Worm (Caenorhabditis elegans) whole organism, young adult: Measurements from ENCODE around the gene C34F6.9.

Experiments used
- B0261.1 ChIP-seq: sonication (generic microtip); optimal IDR thresholded peaks from 2 replicates; lab custom pipeline; 2016; ENCODE audit warnings: mild to moderate bottlenecking, missing genetic modification characterization, moderate library complexity, missing compliant biosample characterization
- B0336.3 ChIP-seq: fragments of 200-800 bp; sonication (Bioruptor generic); IDR thresholded peaks from 2 replicates; pipeline ENCODE4 v1.3.6; 2022; ENCODE audit warnings: missing genetic modification characterization, missing compliant biosample characterization
- F10E7.11 ChIP-seq: sonication (generic microtip); optimal IDR thresholded peaks from 2 replicates; lab custom pipeline; 2017; ENCODE audit warnings: mild to moderate bottlenecking, missing genetic modification characterization, moderate library complexity, missing compliant biosample characterization
- F23B12.7 ChIP-seq: sonication (generic microtip); optimal IDR thresholded peaks from 2 replicates; lab custom pipeline; 2017; ENCODE audit warnings: missing genetic modification characterization, mild to moderate bottlenecking, missing compliant biosample characterization, antibody characterized with exemption, moderate library complexity; ENCODE audit not compliant: insufficient read depth
- F52B5.7 ChIP-seq: sonication (generic microtip); optimal IDR thresholded peaks from 2 replicates; lab custom pipeline; 2016; ENCODE audit warnings: mild to moderate bottlenecking, missing genetic modification characterization, missing compliant biosample characterization
- K12H6.12 ChIP-seq: fragments of 200-800 bp; sonication (Bioruptor generic); optimal IDR thresholded peaks from 2 replicates; lab custom pipeline; 2018; ENCODE audit warnings: mild to moderate bottlenecking, missing genetic modification characterization, missing compliant biosample characterization
- T07F8.4 ChIP-seq: sonication (generic microtip); optimal IDR thresholded peaks from 2 replicates; lab custom pipeline; 2016; ENCODE audit warnings: mild to moderate bottlenecking, missing genetic modification characterization, moderate library complexity, missing compliant biosample characterization
- Y53F4B.3 ChIP-seq: fragments of 200-800 bp; sonication (Bioruptor generic); IDR thresholded peaks from 2 replicates; pipeline ENCODE4 v1.3.6; 2022; ENCODE audit warnings: missing genetic modification reagents, missing genetic modification characterization, missing compliant biosample characterization
- ZK185.1 ChIP-seq: sonication (generic microtip); optimal IDR thresholded peaks from 2 replicates; lab custom pipeline; 2016; ENCODE audit warnings: mild to moderate bottlenecking, missing genetic modification characterization, missing compliant biosample characterization; ENCODE audit not compliant: poor library complexity, severe bottlenecking
- akir-1 ChIP-seq: fragments of 200-800 bp; sonication (Bioruptor generic); optimal IDR thresholded peaks from 2 replicates; lab custom pipeline; 2018; ENCODE audit warnings: mild to moderate bottlenecking, missing genetic modification characterization, moderate library complexity, missing compliant biosample characterization
- atf-7 ChIP-seq: sonication (generic microtip); optimal IDR thresholded peaks from 2 replicates; lab custom pipeline; 2017; ENCODE audit warnings: mild to moderate bottlenecking, missing genetic modification characterization, missing compliant biosample characterization
- athp-1 ChIP-seq: sonication (generic microtip); optimal IDR thresholded peaks from 2 replicates; lab custom pipeline; 2017; ENCODE audit warnings: mild to moderate bottlenecking, missing genetic modification characterization, missing compliant biosample characterization
- attf-3 ChIP-seq: fragments of 200-800 bp; sonication (Bioruptor generic); conservative IDR thresholded peaks from 2 replicates; pipeline ENCODE4 v1.3.6; 2022; ENCODE audit warnings: missing genetic modification reagents, missing genetic modification characterization, missing compliant biosample characterization
- attf-5 ChIP-seq: fragments of 200-800 bp; sonication (Bioruptor generic); optimal IDR thresholded peaks from 2 replicates; lab custom pipeline; 2018; ENCODE audit warnings: mild to moderate bottlenecking, missing genetic modification characterization, missing compliant biosample characterization
- bed-1 ChIP-seq: fragments of 200-800 bp; sonication (Bioruptor generic); IDR thresholded peaks from 2 replicates; pipeline ENCODE4 v1.3.6; 2022; ENCODE audit warnings: missing genetic modification reagents, missing genetic modification characterization, missing compliant biosample characterization
- bed-2 ChIP-seq: fragments of 200-800 bp; sonication (Bioruptor generic); IDR thresholded peaks from 2 replicates; pipeline ENCODE4 v1.3.6; 2022; ENCODE audit warnings: missing genetic modification reagents, missing genetic modification characterization, missing compliant biosample characterization
- cebp-2 ChIP-seq: fragments of 200-800 bp; sonication (Bioruptor generic); IDR thresholded peaks from 2 replicates; pipeline ENCODE4 v1.3.6; 2022; ENCODE audit warnings: missing genetic modification characterization, missing compliant biosample characterization
- ceh-100 ChIP-seq: fragments of 200-800 bp; sonication (Bioruptor generic); IDR thresholded peaks from 2 replicates; pipeline ENCODE4 v1.3.6; 2022; ENCODE audit warnings: missing genetic modification reagents, missing genetic modification characterization, missing compliant biosample characterization
- ceh-40 ChIP-seq: fragments of 200-800 bp; sonication (Bioruptor generic); IDR thresholded peaks from 2 replicates; pipeline ENCODE4 v1.3.6; 2022; ENCODE audit warnings: missing genetic modification characterization, missing compliant biosample characterization
- ceh-58 ChIP-seq: fragments of 200-800 bp; sonication (Bioruptor generic); IDR thresholded peaks from 2 replicates; pipeline ENCODE4 v1.3.6; 2022; ENCODE audit warnings: missing genetic modification characterization, missing compliant biosample characterization
- dox-1 ChIP-seq: fragments of 200-800 bp; sonication (Bioruptor generic); IDR thresholded peaks from 2 replicates; pipeline ENCODE4 v1.3.6; 2022; ENCODE audit warnings: missing genetic modification reagents, missing genetic modification characterization, missing compliant biosample characterization
- dpff-1 ChIP-seq: sonication (generic microtip); optimal IDR thresholded peaks from 2 replicates; lab custom pipeline; 2017; ENCODE audit warnings: mild to moderate bottlenecking, missing genetic modification characterization, missing compliant biosample characterization
- efl-1 ChIP-seq: fragments of 150-350 bp; optimal IDR thresholded peaks from 2 replicates; lab custom pipeline; 2014; ENCODE audit warnings: missing biosample characterization, missing genetic modification reagents, missing genetic modification characterization
- ets-4 ChIP-seq: fragments of 200-800 bp; sonication (Bioruptor generic); optimal IDR thresholded peaks from 2 replicates; lab custom pipeline; 2018; ENCODE audit warnings: mild to moderate bottlenecking, missing genetic modification characterization, missing compliant biosample characterization
- gei-17 ChIP-seq: fragments of 200-800 bp; sonication (Bioruptor generic); optimal IDR thresholded peaks from 2 replicates; lab custom pipeline; 2018; ENCODE audit warnings: mild to moderate bottlenecking, missing genetic modification characterization, missing compliant biosample characterization
- him-1 ChIP-seq: sonication (generic microtip); optimal IDR thresholded peaks from 2 replicates; lab custom pipeline; 2016; ENCODE audit warnings: missing genotype, missing genetic modification reagents, missing genetic modification characterization, missing compliant biosample characterization
- hsf-1 ChIP-seq: fragments of 200-800 bp; sonication (Bioruptor generic); IDR thresholded peaks from 2 replicates; pipeline ENCODE4 v1.3.6; 2022; ENCODE audit warnings: missing genetic modification reagents, missing genetic modification characterization, missing compliant biosample characterization
- let-607 ChIP-seq, 2 experiments: fragments of 200-800 bp in 1 of 2; sonication (Bioruptor generic) in 1 of 2; sonication (generic microtip) in 1 of 2; optimal IDR thresholded peaks; 2 replicates each; lab custom pipeline; 2016 to 2018; ENCODE audit warnings: mild to moderate bottlenecking in 2 of 2, missing compliant biosample characterization in 2 of 2, missing genetic modification characterization in 2 of 2, moderate library complexity in 2 of 2, missing genotype in 1 of 2
- madf-10 ChIP-seq: sonication (generic microtip); optimal IDR thresholded peaks from 2 replicates; lab custom pipeline; 2016; ENCODE audit warnings: mild to moderate bottlenecking, missing genetic modification characterization, missing compliant biosample characterization
- madf-6 ChIP-seq: fragments of 200-800 bp; sonication (Bioruptor generic); IDR thresholded peaks from 2 replicates; pipeline ENCODE4 v1.3.6; 2022; ENCODE audit warnings: missing genetic modification reagents, missing genetic modification characterization, missing compliant biosample characterization
- madf-8 ChIP-seq: fragments of 200-800 bp; sonication (Bioruptor generic); conservative IDR thresholded peaks from 2 replicates; pipeline ENCODE4 v1.3.6; 2022; ENCODE audit warnings: missing genetic modification reagents, missing genetic modification characterization, missing compliant biosample characterization
- mes-4 ChIP-seq: sonication (generic microtip); optimal IDR thresholded peaks from 2 replicates; lab custom pipeline; 2016; ENCODE audit warnings: missing genotype, missing genetic modification characterization, missing compliant biosample characterization
- nfya-1 ChIP-seq: sonication (generic microtip); optimal IDR thresholded peaks from 2 replicates; lab custom pipeline; 2017; ENCODE audit warnings: antibody characterized with exemption, missing compliant biosample characterization, missing genetic modification characterization, borderline replicate concordance; ENCODE audit not compliant: insufficient read depth
- nfyb-1 ChIP-seq: fragments of 200-800 bp; sonication (Bioruptor generic); IDR thresholded peaks from 2 replicates; pipeline ENCODE4 v1.3.6; 2022; ENCODE audit warnings: missing genetic modification reagents, missing genetic modification characterization, missing compliant biosample characterization
- nhr-80 ChIP-seq: sonication (generic microtip); optimal IDR thresholded peaks from 2 replicates; lab custom pipeline; 2016; ENCODE audit warnings: missing genetic modification characterization, missing compliant biosample characterization
- pbrm-1 ChIP-seq: fragments of 200-800 bp; sonication (Bioruptor generic); IDR thresholded peaks from 2 replicates; pipeline ENCODE4 v1.3.6; 2022; ENCODE audit warnings: missing genetic modification reagents, missing genetic modification characterization, missing compliant biosample characterization
- rec-8 ChIP-seq, 2 experiments: sonication (generic microtip); optimal IDR thresholded peaks; 2 replicates each; lab custom pipeline; 2016; ENCODE audit warnings: mild to moderate bottlenecking in 2 of 2, missing genetic modification characterization in 2 of 2, missing genetic modification reagents in 2 of 2, missing genotype in 2 of 2, missing biosample characterization in 1 of 2, missing compliant biosample characterization in 1 of 2, moderate library complexity in 1 of 2
- snpc-1.1 ChIP-seq: sonication (generic microtip); optimal IDR thresholded peaks from 2 replicates; lab custom pipeline; 2017; ENCODE audit warnings: missing genetic modification characterization, mild to moderate bottlenecking, missing compliant biosample characterization, antibody characterized with exemption, moderate library complexity, missing genotype, missing genetic modification reagents; ENCODE audit not compliant: insufficient read depth
- snpc-1.3 ChIP-seq: sonication (generic microtip); optimal IDR thresholded peaks from 2 replicates; lab custom pipeline; 2017; ENCODE audit warnings: missing genetic modification characterization, mild to moderate bottlenecking, missing compliant biosample characterization, antibody characterized with exemption, moderate library complexity, missing genotype, missing genetic modification reagents; ENCODE audit not compliant: insufficient read depth
- tbp1 ChIP-seq: fragments of 200-800 bp; sonication (Bioruptor generic); optimal IDR thresholded peaks from 2 replicates; lab custom pipeline; 2018; ENCODE audit warnings: mild to moderate bottlenecking, missing genetic modification characterization, missing compliant biosample characterization
- unc-130 ChIP-seq: sonication (generic microtip); optimal IDR thresholded peaks from 2 replicates; lab custom pipeline; 2016; ENCODE audit warnings: missing genetic modification reagents, missing genetic modification characterization, missing compliant biosample characterization
- unc-62 ChIP-seq: fragments of 150-350 bp; optimal IDR thresholded peaks from 2 replicates; lab custom pipeline; 2014; ENCODE audit warnings: missing biosample characterization, missing genetic modification reagents, missing genetic modification characterization
- zfh-2 ChIP-seq: fragments of 200-800 bp; sonication (Bioruptor generic); conservative IDR thresholded peaks from 2 replicates; pipeline ENCODE4 v1.3.6; 2022; ENCODE audit warnings: missing genetic modification reagents, missing genetic modification characterization, missing compliant biosample characterization
- ztf-18 ChIP-seq: sonication (generic microtip); optimal IDR thresholded peaks from 2 replicates; lab custom pipeline; 2016; ENCODE audit warnings: missing genotype, mild to moderate bottlenecking, missing genetic modification characterization, missing compliant biosample characterization
- ztf-26 ChIP-seq: sonication (generic microtip); optimal IDR thresholded peaks from 2 replicates; lab custom pipeline; 2017; ENCODE audit warnings: missing genetic modification characterization, missing compliant biosample characterization
- ztf-3 ChIP-seq: fragments of 200-800 bp; sonication (Bioruptor generic); optimal IDR thresholded peaks from 2 replicates; lab custom pipeline; 2018; ENCODE audit warnings: mild to moderate bottlenecking, missing genetic modification characterization, missing compliant biosample characterization
- ztf-6 ChIP-seq: fragments of 200-800 bp; sonication (Bioruptor generic); IDR thresholded peaks from 2 replicates; pipeline ENCODE4 v1.3.6; 2022; ENCODE audit warnings: missing genetic modification reagents, missing genetic modification characterization, missing compliant biosample characterization

The C34F6.9 gene

DNA sequence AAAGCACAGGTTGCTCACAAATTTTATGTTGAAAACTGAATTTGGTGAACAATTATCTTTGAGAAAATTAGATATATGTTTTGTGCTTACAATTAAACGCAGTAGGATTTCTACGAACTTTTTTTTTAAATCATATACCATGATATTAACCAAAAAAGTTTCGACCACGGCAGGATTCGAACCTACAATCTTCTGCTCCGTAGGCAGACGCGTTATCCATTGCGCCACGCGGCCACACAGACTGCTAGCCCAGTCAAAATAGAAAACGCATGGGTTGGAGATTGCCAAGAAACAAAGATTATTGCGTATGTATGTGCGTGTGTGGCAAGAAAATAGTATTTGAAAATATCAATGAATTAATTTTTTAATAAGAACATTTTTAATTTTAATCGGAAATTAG lies 30.0 kb upstream of the C34F6.9 start (continued):
- TF ChIP-seq ceh-58 (GFP tag; lab: Robert Waterston, UW) (no peak), madf-6 (GFP tag; lab: Robert Waterston, UW) (peak; percentile 20; the same call in 1 of the 2 replicates), zfh-2 (GFP tag; lab: Robert Waterston, UW) (no peak), pbrm-1 (GFP tag; lab: Robert Waterston, UW) (peak; percentile 92), bed-2 (GFP tag; lab: Robert Waterston, UW) (no peak), dox-1 (GFP tag; lab: Robert Waterston, UW) (no peak), let-607 (tag; optimal IDR thresholded peaks at IDR 0.05; lab: Kevin White, UChicago) (peak in 1 of 2 experiments; percentile 42), ztf-3 (GFP tag; lab: Kevin White, UChicago) (no peak), unc-130 (GFP tag; lab: Kevin White, UChicago) (peak; percentile 42), ZK185.1 (tag; lab: Kevin White, UChicago) (peak; percentile 88), him-1 (tag; lab: Kevin White, UChicago) (peak; percentile 90), ceh-40 (GFP tag; lab: Robert Waterston, UW) (0 out of 2 replicates have a peak, but pooled peaks have one; percentile 45), attf-5 (peak; percentile 40), dpff-1 (tag; lab: Kevin White, UChicago) (no peak), F10E7.11 (tag; lab: Kevin White, UChicago) (peak; percentile 53), tbp1 (GFP tag; lab: Kevin White, UChicago) (peak; percentile 91), athp-1 (tag; lab: Kevin White, UChicago) (no peak), madf-8 (GFP tag; lab: Robert Waterston, UW) (no peak), bed-1 (GFP tag; lab: Robert Waterston, UW) (no peak), gei-17 (GFP tag; lab: Kevin White, UChicago) (no peak), ceh-100 (peak; percentile 49; the same call in 1 of the 2 replicates), B0261.1 (tag; lab: Kevin White, UChicago) (peak; percentile 83), snpc-1.1 (tag; lab: Kevin White, UChicago) (peak; percentile 19), akir-1 (GFP tag; lab: Kevin White, UChicago) (peak; percentile 12), K12H6.12 (tag; lab: Kevin White, UChicago) (peak; percentile 55), cebp-2 (GFP tag; lab: Robert Waterston, UW) (no peak), efl-1 (no peak), nfyb-1 (GFP tag; lab: Robert Waterston, UW) (peak; percentile 77; the same call in 1 of the 2 replicates), attf-3 (0 out of 2 replicates have a peak, but pooled peaks have one; percentile 18), mes-4 (peak; percentile 77), madf-10 (tag; lab: Kevin White, UChicago) (peak; percentile 64), ztf-18 (tag; lab: Kevin White, UChicago) (peak; percentile 67), F23B12.7 (no peak)

- TF ChIP-seq rec-8 (tag; optimal IDR thresholded peaks at IDR 0.05; lab: Kevin White, UChicago) = no peak
- peak; percentile 79 for TF ChIP-seq nhr-80
- TF ChIP-seq ets-4 (GFP tag; lab: Kevin White, UChicago) = peak; percentile 81
- TF ChIP-seq, all 124 proteins: peak for 2
These were observed 29.5 kb upstream of the C34F6.9 start for ce11 chrX:11251928-11252327.

DNA sequence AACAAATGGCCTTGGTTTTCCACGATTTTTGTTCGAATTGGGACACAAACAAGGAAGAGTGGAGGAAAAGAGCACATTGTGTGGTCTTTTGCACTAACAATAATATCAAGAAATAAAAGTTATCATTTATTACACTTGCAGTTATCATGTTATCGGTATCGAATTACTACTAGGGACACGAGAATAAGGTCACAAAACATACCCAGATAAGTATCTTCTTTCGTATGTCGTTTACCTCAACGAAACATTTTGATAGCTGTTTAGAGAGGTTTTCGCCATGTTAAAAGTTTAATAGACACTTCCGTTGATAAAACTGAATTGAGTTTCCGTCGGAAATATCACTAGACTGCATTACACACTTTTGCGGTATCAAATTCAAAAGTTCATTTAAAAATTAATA lies 28.5 kb upstream of the C34F6.9 start:
- TF ChIP-seq unc-62 (GFP tag; lab: Kevin White, UChicago) (no peak), atf-7 (tag; lab: Kevin White, UChicago) (no peak), ztf-26 (no peak), Y53F4B.3 (GFP tag; lab: Robert Waterston, UW) (no peak), F52B5.7 (tag; lab: Kevin White, UChicago) (no peak), gei-17 (GFP tag; lab: Kevin White, UChicago) (no peak), efl-1 (no peak), nfya-1 (tag; lab: Kevin White, UChicago) (no peak), T07F8.4 (tag; lab: Kevin White, UChicago) (no peak), hsf-1 (GFP tag; lab: Robert Waterston, UW) (no peak), B0336.3 (GFP tag; lab: Robert Waterston, UW) (no peak), ztf-6 (GFP tag; lab: Robert Waterston, UW) (no peak), snpc-1.3 (tag; lab: Kevin White, UChicago) (no peak)
